Fruit fly (Drosophila melanogaster) whole organism, embryonic: Measurements from ENCODE around the gene Cnep1r2.

Experiments used
- Aef1 ChIP-seq: fragments of 200-800 bp; sonication (Bioruptor generic); IDR thresholded peaks from 3 replicates; pipeline ENCODE4 v1.3.6; 2022; ENCODE audit warnings: missing biosample characterization, missing genetic modification characterization
- Awh ChIP-seq: fragments of 200-800 bp; sonication (Bioruptor generic); IDR thresholded peaks from 2 replicates; pipeline ENCODE4, ENCODE4 v1.3.6; 2022; ENCODE audit warnings: missing biosample characterization, missing genetic modification characterization
- B-H2 ChIP-seq: fragments of 200-800 bp; sonication (Bioruptor generic); optimal IDR thresholded peaks from 2 replicates; lab custom pipeline; 2018; ENCODE audit warnings: missing biosample characterization, mild to moderate bottlenecking, missing genetic modification characterization
- BtbVII ChIP-seq: fragments of 200-800 bp; sonication (Bioruptor generic); optimal IDR thresholded peaks from 3 replicates; lab custom pipeline; 2017; ENCODE audit warnings: missing biosample characterization, mild to moderate bottlenecking, missing genetic modification characterization
- C15 ChIP-seq: fragments of 200-800 bp; sonication (Bioruptor generic); IDR thresholded peaks from 3 replicates; pipeline ENCODE4 v1.3.6; 2022; ENCODE audit warnings: missing biosample characterization, missing genetic modification characterization
- CG10267 ChIP-seq: fragments of 200-800 bp; sonication (Bioruptor generic); optimal IDR thresholded peaks from 2 replicates; lab custom pipeline; 2018; ENCODE audit warnings: missing biosample characterization, mild to moderate bottlenecking, missing genetic modification characterization, moderate library complexity
- CG10274 ChIP-seq: fragments of 200-800 bp; sonication (Bioruptor generic); optimal IDR thresholded peaks from 3 replicates; lab custom pipeline; 2017; ENCODE audit warnings: missing biosample characterization, mild to moderate bottlenecking, missing genetic modification characterization
- CG10543 ChIP-seq: fragments of 200-800 bp; sonication (Bioruptor generic); optimal IDR thresholded peaks from 3 replicates; lab custom pipeline; 2017; ENCODE audit warnings: missing biosample characterization, mild to moderate bottlenecking, missing genetic modification characterization, moderate library complexity
- CG11723 ChIP-seq: fragments of 200-800 bp; sonication (Bioruptor generic); optimal IDR thresholded peaks from 2 replicates; lab custom pipeline; 2017; ENCODE audit warnings: missing biosample characterization, mild to moderate bottlenecking, missing genetic modification characterization
- CG14710 ChIP-seq: fragments of 200-800 bp; sonication (Bioruptor generic); optimal IDR thresholded peaks from 3 replicates; lab custom pipeline; 2019; ENCODE audit warnings: missing biosample characterization, mild to moderate bottlenecking, missing genetic modification characterization, moderate library complexity
- CG15601 ChIP-seq: fragments of 200-800 bp; sonication (Bioruptor generic); optimal IDR thresholded peaks from 3 replicates; lab custom pipeline; 2019; ENCODE audit warnings: missing biosample characterization, mild to moderate bottlenecking, missing genetic modification characterization, moderate library complexity
- CG18599 ChIP-seq: fragments of 200-800 bp; sonication (Bioruptor generic); optimal IDR thresholded peaks from 3 replicates; lab custom pipeline; 2017; ENCODE audit warnings: missing biosample characterization, missing genetic modification characterization, mild to moderate bottlenecking, moderate library complexity, missing genetic modification reagents
- CG2116 ChIP-seq: fragments of 200-800 bp; sonication (Bioruptor generic); optimal IDR thresholded peaks from 3 replicates; lab custom pipeline; 2018; ENCODE audit warnings: missing biosample characterization, mild to moderate bottlenecking, missing genetic modification characterization
- CG30403 ChIP-seq: fragments of 200-800 bp; sonication (Bioruptor generic); optimal IDR thresholded peaks from 3 replicates; lab custom pipeline; 2016; ENCODE audit warnings: missing biosample characterization, missing genetic modification characterization
- CG33557 ChIP-seq: fragments of 200-800 bp; sonication (Bioruptor generic); optimal IDR thresholded peaks from 2 replicates; lab custom pipeline; 2019; ENCODE audit warnings: missing biosample characterization, mild to moderate bottlenecking, missing genetic modification characterization, moderate library complexity
- CG34422 ChIP-seq: fragments of 200-800 bp; sonication (Bioruptor generic); IDR thresholded peaks from 3 replicates; pipeline ENCODE4 v1.3.6; 2022; ENCODE audit warnings: missing biosample characterization, missing genetic modification characterization
- CG4404 ChIP-seq: fragments of 200-800 bp; sonication (Bioruptor generic); IDR thresholded peaks from 2 replicates; pipeline ENCODE4 v1.3.6; 2022; ENCODE audit warnings: missing biosample characterization, missing genetic modification characterization
- CG6689 ChIP-seq: fragments of 200-800 bp; sonication (Bioruptor generic); IDR thresholded peaks from 2 replicates; pipeline ENCODE4 v1.3.6; 2022; ENCODE audit warnings: missing biosample characterization, missing genetic modification characterization
- CG6765 ChIP-seq: fragments of 200-800 bp; sonication (Bioruptor generic); optimal IDR thresholded peaks from 3 replicates; lab custom pipeline; 2017; ENCODE audit warnings: missing biosample characterization, mild to moderate bottlenecking, missing genetic modification characterization
- CG6854 ChIP-seq: fragments of 200-800 bp; sonication (Bioruptor generic); optimal IDR thresholded peaks from 3 replicates; lab custom pipeline; 2017; ENCODE audit warnings: missing biosample characterization, mild to moderate bottlenecking, missing genetic modification characterization
- CG7745 ChIP-seq: fragments of 200-800 bp; sonication (Bioruptor generic); optimal IDR thresholded peaks from 2 replicates; lab custom pipeline; 2018; ENCODE audit warnings: missing biosample characterization, mild to moderate bottlenecking, missing genetic modification characterization, moderate library complexity
- CG7786 ChIP-seq: fragments of 200-800 bp; sonication (Bioruptor generic); optimal IDR thresholded peaks from 2 replicates; lab custom pipeline; 2016; ENCODE audit warnings: missing biosample characterization, missing genetic modification characterization
- CG9876 ChIP-seq: fragments of 200-800 bp; sonication (Bioruptor generic); optimal IDR thresholded peaks from 2 replicates; lab custom pipeline; 2016; ENCODE audit warnings: missing biosample characterization, missing genetic modification characterization
- CTCF ChIP-seq: fragments of 200-800 bp; sonication (Bioruptor generic); optimal IDR thresholded peaks from 2 replicates; lab custom pipeline; 2017; ENCODE audit warnings: missing biosample characterization, mild to moderate bottlenecking, missing genetic modification characterization, moderate library complexity
- Dip2 ChIP-seq: fragments of 200-800 bp; sonication (Bioruptor generic); IDR thresholded peaks from 2 replicates; pipeline ENCODE4 v1.3.6; 2022; ENCODE audit warnings: missing biosample characterization, missing genetic modification characterization
- Dp ChIP-seq: fragments of 200-800 bp; sonication (Bioruptor generic); optimal IDR thresholded peaks from 2 replicates; lab custom pipeline; 2018; ENCODE audit warnings: missing biosample characterization, mild to moderate bottlenecking, missing genetic modification characterization, moderate library complexity
- Fer2 ChIP-seq: fragments of 200-800 bp; sonication (Bioruptor generic); optimal IDR thresholded peaks from 2 replicates; lab custom pipeline; 2018; ENCODE audit warnings: missing biosample characterization, mild to moderate bottlenecking, missing genetic modification characterization, moderate library complexity
- HmgZ ChIP-seq: fragments of 200-800 bp; sonication (Bioruptor generic); optimal IDR thresholded peaks from 2 replicates; lab custom pipeline; 2018; ENCODE audit warnings: missing biosample characterization, mild to moderate bottlenecking, missing genetic modification characterization
- PHDP ChIP-seq: fragments of 200-800 bp; sonication (Bioruptor generic); optimal IDR thresholded peaks from 3 replicates; lab custom pipeline; 2018; ENCODE audit warnings: missing biosample characterization, mild to moderate bottlenecking, missing genetic modification characterization, moderate library complexity
- Poxn ChIP-seq: fragments of 200-800 bp; sonication (Bioruptor generic); IDR thresholded peaks from 2 replicates; pipeline ENCODE4 v1.3.6; 2022; ENCODE audit warnings: missing biosample characterization, missing genetic modification characterization
- Sin3A ChIP-seq: fragments of >200 bp; optimal IDR thresholded peaks from 2 replicates; lab custom pipeline; 2018
- Sox100B ChIP-seq: fragments of 200-800 bp; sonication (Bioruptor generic); optimal IDR thresholded peaks from 3 replicates; lab custom pipeline; 2018; ENCODE audit warnings: missing biosample characterization, mild to moderate bottlenecking, missing genetic modification characterization
- caup ChIP-seq: fragments of 200-800 bp; sonication (Bioruptor generic); optimal IDR thresholded peaks from 3 replicates; lab custom pipeline; 2017; ENCODE audit warnings: missing biosample characterization, mild to moderate bottlenecking, missing genetic modification characterization, moderate library complexity; ENCODE audit not compliant: severe bottlenecking
- cwo ChIP-seq: fragments of 200-800 bp; sonication (Bioruptor generic); optimal IDR thresholded peaks from 3 replicates; lab custom pipeline; 2017; ENCODE audit warnings: missing biosample characterization, missing genetic modification characterization, mild to moderate bottlenecking, moderate library complexity, missing genetic modification reagents
- dan ChIP-seq: fragments of 200-800 bp; sonication (Bioruptor generic); IDR thresholded peaks from 2 replicates; pipeline ENCODE4 v1.3.6; 2022; ENCODE audit warnings: missing biosample characterization, missing genetic modification characterization
- dati ChIP-seq: fragments of 200-800 bp; sonication (Bioruptor generic); IDR thresholded peaks from 2 replicates; pipeline ENCODE4 v1.3.6; 2022; ENCODE audit warnings: missing biosample characterization, missing genetic modification characterization
- gce ChIP-seq: fragments of 200-800 bp; sonication (Bioruptor generic); IDR thresholded peaks from 3 replicates; pipeline ENCODE4 v1.3.6; 2022; ENCODE audit warnings: missing biosample characterization, missing genetic modification characterization
- gem ChIP-seq: fragments of 200-800 bp; sonication (Bioruptor generic); optimal IDR thresholded peaks from 2 replicates; lab custom pipeline; 2019; ENCODE audit warnings: missing biosample characterization, mild to moderate bottlenecking, missing genetic modification characterization, moderate library complexity
- hkb ChIP-seq, 2 experiments: fragments of 200-800 bp in 1 of 2; fragments of >200 bp in 1 of 2; sonication (Bioruptor generic) in 1 of 2; IDR thresholded peaks in 1 of 2; optimal IDR thresholded peaks in 1 of 2; 2 replicates each; pipeline versions ENCODE4 v1.3.6 to Lab custom; 2017 to 2022; ENCODE audit warnings: missing biosample characterization in 1 of 2, missing genetic modification characterization in 1 of 2
- mirr ChIP-seq: fragments of 200-800 bp; sonication (Bioruptor generic); optimal IDR thresholded peaks from 3 replicates; lab custom pipeline; 2018; ENCODE audit warnings: missing biosample characterization, mild to moderate bottlenecking, missing genetic modification characterization
- nerfin-1 ChIP-seq: fragments of 200-800 bp; sonication (Bioruptor generic); optimal IDR thresholded peaks from 3 replicates; lab custom pipeline; 2019; ENCODE audit warnings: missing biosample characterization, mild to moderate bottlenecking, missing genetic modification characterization, moderate library complexity
- odd ChIP-seq: fragments of 200-800 bp; sonication (Bioruptor generic); optimal IDR thresholded peaks from 2 replicates; lab custom pipeline; 2017; ENCODE audit warnings: missing biosample characterization, mild to moderate bottlenecking, missing genetic modification characterization
- psq ChIP-seq: fragments of 200-800 bp; sonication (Bioruptor generic); optimal IDR thresholded peaks from 2 replicates; lab custom pipeline; 2017; ENCODE audit warnings: missing biosample characterization, missing genetic modification characterization
- pzg ChIP-seq: fragments of 200-800 bp; sonication (Bioruptor generic); optimal IDR thresholded peaks from 3 replicates; lab custom pipeline; 2018; ENCODE audit warnings: missing biosample characterization, mild to moderate bottlenecking, missing genetic modification characterization, moderate library complexity
- ranshi ChIP-seq: fragments of 200-800 bp; sonication (Bioruptor generic); IDR thresholded peaks from 2 replicates; pipeline ENCODE4 v1.3.6; 2022; ENCODE audit warnings: missing biosample characterization, missing genetic modification characterization
- repo ChIP-seq: fragments of 200-800 bp; sonication (Bioruptor generic); optimal IDR thresholded peaks from 2 replicates; lab custom pipeline; 2016; ENCODE audit warnings: missing biosample characterization, missing genetic modification characterization
- shn ChIP-seq: fragments of 200-800 bp; sonication (Bioruptor generic); optimal IDR thresholded peaks from 3 replicates; lab custom pipeline; 2016; ENCODE audit warnings: missing biosample characterization, missing genetic modification characterization
- sna ChIP-seq: fragments of 200-800 bp; sonication (Bioruptor generic); IDR thresholded peaks from 2 replicates; pipeline ENCODE4 v1.3.6; 2022; ENCODE audit warnings: missing biosample characterization, missing genetic modification characterization; ENCODE audit not compliant: partially characterized antibody
- zen2 ChIP-seq: fragments of 200-800 bp; sonication (Bioruptor generic); IDR thresholded peaks from 3 replicates; pipeline ENCODE4 v1.3.6; 2022; ENCODE audit warnings: missing biosample characterization, missing genetic modification characterization; ENCODE audit not compliant: partially characterized antibody

Cnep1r2 gene

DNA sequence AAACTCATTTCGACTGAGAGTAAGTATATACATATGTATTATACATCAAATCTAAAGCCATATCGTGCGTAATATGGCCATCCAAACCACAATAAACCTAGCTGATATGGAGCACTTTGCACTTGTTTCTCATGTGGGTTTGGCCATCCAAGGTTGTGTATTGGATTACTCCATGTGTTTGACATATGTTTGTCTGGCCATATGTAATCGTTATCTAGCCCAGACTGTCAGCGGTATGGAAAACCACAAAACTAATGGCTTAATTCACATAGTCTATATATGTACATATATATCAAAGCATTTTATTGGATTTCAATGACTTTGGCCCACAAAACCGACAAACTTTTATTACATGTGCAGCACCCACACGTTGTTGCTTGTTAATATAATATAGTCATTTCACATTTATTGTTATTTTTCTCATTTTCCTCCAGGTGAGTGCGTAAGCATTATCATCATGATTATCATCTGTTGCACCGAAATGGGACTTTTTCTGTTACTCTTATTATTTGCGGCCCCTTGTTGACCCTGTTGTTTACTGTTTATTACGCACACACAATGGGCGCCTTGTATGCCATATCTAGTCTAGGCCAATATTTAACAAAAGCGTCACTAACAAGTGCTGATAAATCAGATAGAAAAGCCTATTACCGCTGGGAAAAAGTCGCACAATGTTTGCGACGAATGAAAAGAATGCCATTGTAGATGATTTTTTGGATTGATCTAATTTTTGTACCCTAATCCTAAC lies 18.7 kb downstream of the Cnep1r2 start (continued):
- TF ChIP-seq CG14710 (tag; lab: Kevin White, UChicago) (peak; percentile 41), CG10543 (GFP tag; lab: Kevin White, UChicago) (peak; percentile 27), BtbVII (GFP tag; lab: Kevin White, UChicago) (peak; percentile 73), CG6689 (no peak), CG18599 (GFP tag; lab: Kevin White, UChicago) (peak; percentile 78), CG7786 (GFP tag; lab: Kevin White, UChicago) (peak; percentile 26), repo (GFP tag; lab: Kevin White, UChicago) (peak; percentile 11), cwo (peak; percentile 58), Sox100B (GFP tag; lab: Kevin White, UChicago) (peak; percentile 71), gem (tag; lab: Kevin White, UChicago) (peak; percentile 69), caup (GFP tag; lab: Kevin White, UChicago) (peak; percentile 81), C15 (GFP tag; lab: Robert Waterston, UW) (0 out of 3 replicates have a peak, but pooled peaks have one; percentile 34), Dip2 (GFP tag; lab: Robert Waterston, UW) (no peak), CG7745 (no peak), Poxn (GFP tag; lab: Robert Waterston, UW) (no peak), sna (GFP tag; lab: Robert Waterston, UW) (no peak), dati (GFP tag; lab: Robert Waterston, UW) (no peak), CG33557 (peak; percentile 40), CG34422 (GFP tag; lab: Robert Waterston, UW) (no peak; the same call in 2 of the 3 replicates), Awh (GFP tag; lab: Robert Waterston, UW) (peak; percentile 75), ranshi (GFP tag; lab: Robert Waterston, UW) (peak; percentile 60; the same call in 1 of the 2 replicates), hkb (optimal IDR thresholded peaks at IDR 0.05; lab: Kevin White, UChicago) (no peak), hkb (GFP tag; IDR thresholded peaks at IDR 0.05; lab: Robert Waterston, UW) (peak; percentile 76), Aef1 (no peak), CG30403 (GFP tag; lab: Kevin White, UChicago) (peak; percentile 17), CG10274 (GFP tag; lab: Kevin White, UChicago) (peak; percentile 29), CG2116 (GFP tag; lab: Kevin White, UChicago) (peak; percentile 60), B-H2 (peak; percentile 22), CG10267 (tag; lab: Kevin White, UChicago) (peak; percentile 3), zen2 (no peak), PHDP (tag; lab: Kevin White, UChicago) (peak; percentile 75), CG6765 (GFP tag; lab: Kevin White, UChicago) (peak; percentile 77), nerfin-1 (peak; percentile 55), mirr (GFP tag; lab: Kevin White, UChicago) (peak; percentile 49), psq (GFP tag; lab: Kevin White, UChicago) (peak; percentile 51), dan (GFP tag; lab: Robert Waterston, UW) (no peak), CTCF (peak; percentile 14), pzg (no peak), CG4404 (GFP tag; lab: Robert Waterston, UW) (no peak), odd (GFP tag; lab: Kevin White, UChicago) (peak; percentile 70), CG6854 (GFP tag; lab: Kevin White, UChicago) (no peak), CG15601 (tag; lab: Kevin White, UChicago) (peak; percentile 79), shn (GFP tag; lab: Kevin White, UChicago) (peak; percentile 52), gce (GFP tag; lab: Robert Waterston, UW) (no peak), CG9876 (GFP tag; lab: Kevin White, UChicago) (peak; percentile 1), Dp (GFP tag; lab: Kevin White, UChicago) (no peak), CG11723 (peak; percentile 70), Sin3A (lab: Kevin White, UChicago) (no peak), HmgZ (tag; lab: Kevin White, UChicago) (peak; percentile 62), Fer2 (tag; lab: Kevin White, UChicago) (peak; percentile 7)
